Worm (Caenorhabditis elegans) whole organism, L1 larva: ENCODE data around the gene ptr-20.

Experiments
- alr-1 ChIP-seq: fragments of 200-800 bp; sonication (Bioruptor generic); optimal IDR thresholded peaks from 2 replicates; lab custom pipeline; 2018; ENCODE audit warnings: borderline replicate concordance, mild to moderate bottlenecking, missing genetic modification characterization, missing compliant biosample characterization
- elt-3 ChIP-seq, 6 experiments: fragments of 150-350 bp in 1 of 6; sonication (generic microtip); optimal IDR thresholded peaks; 2 replicates each; lab custom pipeline; 2017 to 2018; ENCODE audit warnings: missing biosample characterization in 6 of 6, missing genetic modification characterization in 6 of 6, inconsistent platforms in 1 of 6
- fkh-10 ChIP-seq: sonication (generic microtip); optimal IDR thresholded peaks from 2 replicates; lab custom pipeline; 2017; ENCODE audit warnings: missing biosample characterization, missing genetic modification reagents, missing genetic modification characterization
- grh-1 ChIP-seq: fragments of 200-800 bp; sonication (Bioruptor generic); IDR thresholded peaks from 2 replicates; pipeline ENCODE4 v1.3.6; 2022; ENCODE audit warnings: missing genetic modification reagents, missing genetic modification characterization, missing compliant biosample characterization
- isw-1 ChIP-seq: fragments of 200-800 bp; sonication (Bioruptor generic); IDR thresholded peaks from 2 replicates; pipeline ENCODE4 v1.3.6; 2022; ENCODE audit warnings: missing genetic modification characterization, missing compliant biosample characterization
- lin-13 ChIP-seq: fragments of 150-350 bp; optimal IDR thresholded peaks from 2 replicates; lab custom pipeline; 2014; ENCODE audit warnings: missing biosample characterization, missing genetic modification reagents, missing genetic modification characterization
- lin-15B ChIP-seq: fragments of 150-350 bp; sonication (generic microtip); optimal IDR thresholded peaks from 3 replicates; lab custom pipeline; 2014; ENCODE audit warnings: missing biosample characterization, missing genetic modification characterization
- nhr-11 ChIP-seq: fragments of 150-350 bp; optimal IDR thresholded peaks from 2 replicates; lab custom pipeline; 2014; ENCODE audit warnings: missing biosample characterization, missing genetic modification characterization
- rnt-1 ChIP-seq: sonication (generic microtip); optimal IDR thresholded peaks from 2 replicates; lab custom pipeline; 2016; ENCODE audit warnings: mild to moderate bottlenecking, missing genetic modification characterization, moderate library complexity, missing compliant biosample characterization

ce11 chrII:15190971-15191370 lies 33.0 kb downstream of the ptr-20 start:
- TF ChIP-seq grh-1 (no peak), isw-1 (no peak), rnt-1 (tag; lab: Kevin White, UChicago) (no peak), lin-13 (GFP tag; lab: Kevin White, UChicago) (no peak), elt-3 (tag; optimal IDR thresholded peaks at IDR 0.05; lab: Kevin White, UChicago) (no peak), fkh-10 (GFP tag; lab: Kevin White, UChicago) (no peak), lin-15B (tag; lab: Kevin White, UChicago) (no peak), alr-1 (tag; lab: Kevin White, UChicago) (no peak), nhr-11 (tag; lab: Kevin White, UChicago) (no peak)
